Fruit fly (Drosophila melanogaster) whole organism, pupa: ENCODE measurements around the gene RanGAP.

ENCODE experiments used
- CG10348 ChIP-seq: fragments of 200-800 bp; sonication (Bioruptor generic); IDR thresholded peaks from 2 replicates; pipeline ENCODE4 v1.3.6; 2022; ENCODE audit warnings: missing biosample characterization, missing genetic modification characterization
- CG12605 ChIP-seq: fragments of 200-800 bp; sonication (Bioruptor generic); IDR thresholded peaks from 2 replicates; pipeline ENCODE4 v1.3.6; 2022; ENCODE audit warnings: missing biosample characterization, missing genetic modification characterization
- CG13204 ChIP-seq: fragments of 200-800 bp; sonication (Bioruptor generic); optimal IDR thresholded peaks from 2 replicates; lab custom pipeline; 2018; ENCODE audit warnings: missing biosample characterization, mild to moderate bottlenecking, missing genetic modification characterization, moderate library complexity
- CG14655 ChIP-seq: fragments of 200-800 bp; sonication (Bioruptor generic); optimal IDR thresholded peaks from 3 replicates; lab custom pipeline; 2017; ENCODE audit warnings: mild to moderate bottlenecking, missing biosample characterization, missing genetic modification reagents, missing genetic modification characterization
- CG15710 ChIP-seq: fragments of 200-800 bp; sonication (Bioruptor generic); optimal IDR thresholded peaks from 2 replicates; lab custom pipeline; 2018; ENCODE audit warnings: missing biosample characterization, mild to moderate bottlenecking, missing genetic modification characterization, moderate library complexity
- CG17806 ChIP-seq: fragments of 200-800 bp; sonication (Bioruptor generic); optimal IDR thresholded peaks from 2 replicates; lab custom pipeline; 2018; ENCODE audit warnings: missing biosample characterization, mild to moderate bottlenecking, missing genetic modification characterization, moderate library complexity
- CG32121 ChIP-seq: fragments of 200-800 bp; sonication (Bioruptor generic); IDR thresholded peaks from 2 replicates; pipeline ENCODE4 v1.3.6; 2022; ENCODE audit warnings: missing biosample characterization, missing genetic modification characterization
- CG34367 ChIP-seq: fragments of 200-800 bp; sonication (Bioruptor generic); optimal IDR thresholded peaks from 2 replicates; lab custom pipeline; 2018; ENCODE audit warnings: missing biosample characterization, mild to moderate bottlenecking, missing genetic modification characterization
- CG4496 ChIP-seq: fragments of 200-800 bp; sonication (Bioruptor generic); IDR thresholded peaks from 3 replicates; pipeline ENCODE4 v1.3.6; 2022; ENCODE audit warnings: missing biosample characterization, missing genetic modification characterization
- CG8159 ChIP-seq: fragments of 200-800 bp; sonication (Bioruptor generic); optimal IDR thresholded peaks from 3 replicates; lab custom pipeline; 2018; ENCODE audit warnings: missing biosample characterization, mild to moderate bottlenecking, missing genetic modification characterization, moderate library complexity
- CG8301 ChIP-seq: fragments of 200-800 bp; sonication (Bioruptor generic); optimal IDR thresholded peaks from 2 replicates; lab custom pipeline; 2018; ENCODE audit warnings: missing biosample characterization, mild to moderate bottlenecking, missing genetic modification characterization
- CG9948 ChIP-seq: fragments of 200-800 bp; sonication (Bioruptor generic); optimal IDR thresholded peaks from 2 replicates; lab custom pipeline; 2018; ENCODE audit warnings: missing biosample characterization, mild to moderate bottlenecking, missing genetic modification characterization, moderate library complexity
- D1 ChIP-seq: fragments of 200-800 bp; sonication (Bioruptor generic); optimal IDR thresholded peaks from 2 replicates; lab custom pipeline; 2018; ENCODE audit warnings: missing biosample characterization, mild to moderate bottlenecking, missing genetic modification characterization, moderate library complexity
- EcR ChIP-seq: fragments of 200-800 bp; sonication (Bioruptor generic); optimal IDR thresholded peaks from 3 replicates; lab custom pipeline; 2019; ENCODE audit warnings: missing biosample characterization, missing genetic modification characterization, mild to moderate bottlenecking, moderate library complexity, missing genetic modification reagents
- Ets98B ChIP-seq: fragments of 200-800 bp; sonication (Bioruptor generic); IDR thresholded peaks from 2 replicates; pipeline ENCODE4 v1.3.6; 2022; ENCODE audit warnings: missing biosample characterization, missing genetic modification characterization
- Pif1A ChIP-seq: fragments of 200-800 bp; sonication (Bioruptor generic); optimal IDR thresholded peaks from 3 replicates; lab custom pipeline; 2016; ENCODE audit warnings: missing biosample characterization, missing genetic modification characterization
- Pif1B ChIP-seq: fragments of 200-800 bp; sonication (Bioruptor generic); optimal IDR thresholded peaks from 3 replicates; lab custom pipeline; 2016; ENCODE audit warnings: missing biosample characterization, missing genetic modification characterization
- Snoo ChIP-seq: fragments of 200-800 bp; sonication (Bioruptor generic); optimal IDR thresholded peaks from 3 replicates; lab custom pipeline; 2017; ENCODE audit warnings: missing biosample characterization, mild to moderate bottlenecking, missing genetic modification characterization, inconsistent platforms
- fd96Ca ChIP-seq: fragments of 200-800 bp; sonication (Bioruptor generic); IDR thresholded peaks from 3 replicates; pipeline ENCODE4 v1.3.6; 2022; ENCODE audit warnings: missing biosample characterization, missing genetic modification characterization
- gl ChIP-seq: fragments of 200-800 bp; sonication (Bioruptor generic); optimal IDR thresholded peaks from 2 replicates; lab custom pipeline; 2018; ENCODE audit warnings: missing biosample characterization, mild to moderate bottlenecking, missing genetic modification characterization
- rn ChIP-seq: fragments of 200-800 bp; sonication (Bioruptor generic); IDR thresholded peaks from 2 replicates; pipeline ENCODE4 v1.3.6; 2022; ENCODE audit warnings: missing biosample characterization, missing genetic modification characterization

The RanGAP gene

DNA sequence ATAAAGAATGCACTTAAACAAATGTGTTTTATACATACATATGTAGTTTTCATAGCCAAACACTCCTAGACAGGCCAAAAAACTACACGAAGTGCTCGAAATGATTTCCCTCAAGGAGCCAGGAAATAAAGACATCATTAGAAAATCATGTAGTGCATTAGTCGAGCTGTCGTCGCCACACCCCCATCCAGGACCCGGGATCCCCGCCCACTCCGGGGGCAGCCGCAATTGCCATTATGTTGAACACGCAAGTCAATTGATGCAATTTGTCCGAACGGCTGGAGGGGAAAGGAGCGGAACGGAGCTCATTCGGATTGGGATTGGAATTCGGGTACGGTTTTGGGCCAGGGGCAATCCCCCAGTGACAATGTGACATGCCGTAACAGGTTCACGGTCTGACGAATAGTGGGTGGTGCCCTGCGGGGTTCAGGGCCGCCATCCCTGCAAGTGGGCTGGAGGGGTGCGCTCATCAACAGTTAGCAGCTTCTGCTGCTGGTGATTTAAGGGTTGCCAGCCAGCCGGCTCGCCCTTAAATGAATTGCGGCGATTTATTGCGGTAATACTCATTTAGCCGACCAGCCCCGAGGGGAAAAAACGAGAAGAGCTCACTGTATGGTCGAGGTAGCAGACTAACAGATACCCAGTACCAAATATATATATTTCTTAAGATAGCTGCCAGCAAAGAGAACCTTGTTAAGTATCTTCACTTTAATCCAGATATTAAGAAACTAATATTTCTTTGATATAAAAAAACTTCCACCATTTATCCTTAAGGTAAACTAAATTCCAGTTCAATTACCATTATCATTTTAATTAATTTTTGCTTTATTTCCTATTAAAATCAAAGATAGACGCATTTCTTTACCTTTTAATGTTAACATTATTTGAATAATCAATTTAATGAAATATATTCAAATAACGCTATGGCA, 38.9 kb downstream of the RanGAP start:
- TF ChIP-seq rn (GFP tag; lab: Robert Waterston, UW) (no peak), CG13204 (GFP tag; lab: Kevin White, UChicago) (no peak), fd96Ca (GFP tag; lab: Robert Waterston, UW) (no peak), CG8159 (tag; lab: Kevin White, UChicago) (no peak), Pif1B (no peak), CG10348 (GFP tag; lab: Robert Waterston, UW) (no peak), gl (tag; lab: Kevin White, UChicago) (no peak), CG34367 (tag; lab: Kevin White, UChicago) (no peak), CG8301 (tag; lab: Kevin White, UChicago) (no peak), CG12605 (GFP tag; lab: Robert Waterston, UW) (no peak), CG14655 (no peak), Ets98B (no peak), Pif1A (GFP tag; lab: Kevin White, UChicago) (no peak), Snoo (no peak), CG17806 (tag; lab: Kevin White, UChicago) (no peak)

DNA sequence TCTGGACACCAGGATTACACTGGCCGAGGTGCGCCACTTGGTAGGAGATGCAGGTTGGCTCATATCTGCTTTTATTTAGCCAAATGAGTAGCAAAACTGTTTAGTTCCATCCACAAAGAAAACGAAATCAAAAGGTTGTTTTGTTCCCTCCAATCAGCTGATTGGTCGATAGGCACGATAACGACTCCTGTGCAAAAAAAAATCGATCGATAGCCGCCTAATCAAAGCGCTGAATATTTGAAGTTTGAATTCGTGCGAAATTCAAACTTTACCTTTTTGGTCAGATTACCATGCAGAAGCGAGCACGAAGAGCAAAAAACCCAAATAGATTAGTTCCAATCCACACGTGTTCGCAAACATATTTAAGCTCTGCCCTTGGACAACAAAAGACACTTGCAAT, 42.8 kb downstream of the RanGAP start, which contains the start of the genes CG10195 and CG13084:
Gene CG10195 (minus strand): TSS at position 167 of the 400 bp plus-strand sequence.
Gene CG13084 (plus strand): TSS at position 392 of the 400 bp plus-strand sequence.
- no peak for TF ChIP-seq CG14655
- TF ChIP-seq CG8301 (tag; lab: Kevin White, UChicago), result no peak
- TF ChIP-seq CG9948 (tag; lab: Kevin White, UChicago), result no peak

DNA sequence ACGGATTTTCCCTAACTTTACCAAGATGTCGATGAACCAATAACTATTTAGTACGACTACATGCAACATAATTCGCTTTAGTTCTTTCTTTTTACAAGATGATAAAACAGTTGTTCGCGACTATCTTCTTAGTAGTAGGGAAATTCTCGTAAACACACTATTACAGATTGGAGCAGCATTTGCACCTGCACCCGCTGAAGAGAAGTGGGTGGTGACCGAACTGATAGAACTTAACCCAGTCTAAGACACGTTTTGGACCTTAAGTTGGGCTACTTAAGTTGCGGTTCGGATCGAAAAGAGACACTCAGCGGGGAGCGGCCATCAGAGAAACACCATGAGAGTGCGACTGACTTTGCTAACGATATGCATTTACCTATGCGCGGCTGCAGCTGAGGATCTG, 45.4 kb downstream of the RanGAP start, which contains the start of gene CG13083:
Gene CG13083 (plus strand): TSS at position 301 of the 400 bp plus-strand sequence.
- TF ChIP-seq CG32121, result no peak
- TF ChIP-seq Ets98B, result no peak
- TF ChIP-seq EcR (GFP tag; lab: Kevin White, UChicago), result no peak
- TF ChIP-seq CG9948 (tag; lab: Kevin White, UChicago), result no peak
- TF ChIP-seq CG4496, result no peak
- TF ChIP-seq CG8301 (tag; lab: Kevin White, UChicago), result no peak
- TF ChIP-seq Snoo, result no peak
- no peak for TF ChIP-seq CG34367 (tag; lab: Kevin White, UChicago)
- TF ChIP-seq CG10348 (GFP tag; lab: Robert Waterston, UW), result no peak
- no peak for TF ChIP-seq Pif1B
- TF ChIP-seq CG12605 (GFP tag; lab: Robert Waterston, UW), result no peak
- no peak for TF ChIP-seq Pif1A (GFP tag; lab: Kevin White, UChicago)
- TF ChIP-seq CG8159 (tag; lab: Kevin White, UChicago), result no peak
- no peak for TF ChIP-seq D1 (tag; lab: Kevin White, UChicago)
- TF ChIP-seq fd96Ca (GFP tag; lab: Robert Waterston, UW), result no peak
- TF ChIP-seq CG15710 (tag; lab: Kevin White, UChicago), result no peak
- TF ChIP-seq rn (GFP tag; lab: Robert Waterston, UW), result no peak
- no peak for TF ChIP-seq CG13204 (GFP tag; lab: Kevin White, UChicago)
- no peak for TF ChIP-seq CG17806 (tag; lab: Kevin White, UChicago)

DNA sequence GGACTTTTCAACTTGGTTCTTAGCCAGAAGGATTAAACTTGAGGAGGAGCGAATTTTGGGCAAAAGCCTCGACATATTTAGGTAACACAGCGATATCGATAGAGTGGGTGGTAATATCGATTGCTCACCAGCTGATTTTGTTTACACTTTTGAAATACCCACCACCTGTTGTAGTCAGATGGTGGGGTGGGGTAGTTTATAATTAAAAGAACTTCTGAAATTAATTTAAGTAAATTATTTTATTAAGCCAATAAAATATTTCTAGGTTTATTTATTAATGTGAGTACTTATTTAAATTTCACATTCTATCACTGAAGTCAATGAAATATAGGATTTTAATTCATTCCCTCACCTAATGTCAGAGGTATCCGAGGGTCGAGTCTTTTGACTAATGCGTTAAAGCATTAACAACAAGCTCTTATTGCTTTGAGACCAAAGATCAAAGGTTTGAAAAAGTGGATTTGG, 48.3 kb downstream of the RanGAP start, which contains the start of the genes CG10194 and CG18094:
Gene CG10194 (minus strand): TSS at position 108 of the 465 bp plus-strand sequence.
Gene CG18094 (plus strand): TSS at position 266 of the 465 bp plus-strand sequence.
- TF ChIP-seq CG34367 (tag; lab: Kevin White, UChicago), result no peak
- TF ChIP-seq CG12605 (GFP tag; lab: Robert Waterston, UW), result peak; percentile 61
- TF ChIP-seq CG32121, result peak; percentile 50
- TF ChIP-seq CG4496, result peak; percentile 40; the same call in 1 of the 3 replicates
- TF ChIP-seq, all 21 proteins: peak for 3

DNA sequence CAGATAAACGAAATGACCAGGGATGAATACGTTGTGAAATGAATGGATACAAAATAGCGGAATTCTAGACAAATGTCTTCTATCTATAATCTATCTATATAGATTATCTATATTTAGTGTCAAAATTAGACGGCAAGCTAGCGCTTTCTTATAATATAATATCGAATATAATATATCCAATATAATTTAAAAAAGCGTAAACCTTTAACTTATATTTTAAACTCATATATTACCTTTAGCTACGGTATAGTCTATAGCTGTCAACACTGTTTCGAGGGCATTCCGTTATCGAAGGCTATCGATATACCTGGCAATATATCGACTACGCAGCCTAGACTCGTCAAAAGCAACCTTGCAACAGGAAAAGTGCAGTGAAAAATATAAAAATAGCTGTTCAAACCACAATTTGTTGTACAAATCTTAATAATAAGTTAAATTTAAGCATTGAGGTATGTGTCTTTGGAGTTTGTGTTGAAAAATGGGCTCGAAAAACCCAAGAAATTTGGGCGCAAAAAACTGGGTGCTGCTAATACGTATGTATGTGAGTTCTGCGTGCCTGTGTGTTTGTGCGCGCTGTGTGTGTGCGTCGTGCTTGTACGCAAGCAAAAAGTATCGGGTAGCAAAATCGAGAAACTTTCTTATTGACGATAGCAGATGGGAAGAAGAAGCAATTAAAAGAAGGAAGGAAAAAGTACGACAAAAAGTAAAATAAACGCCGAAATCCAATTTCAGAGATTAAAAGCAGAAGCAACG, 51.4 kb downstream of the RanGAP start, which contains the start of the genes swm and Ctu2:
Gene swm (plus strand): TSS at position 318 of the 753 bp plus-strand sequence.
Gene Ctu2 (minus strand): TSS at position 320 of the 753 bp plus-strand sequence.
- TF ChIP-seq D1 (tag; lab: Kevin White, UChicago) (no peak), CG9948 (tag; lab: Kevin White, UChicago) (peak; percentile 43), CG32121 (peak; percentile 56; the same call in 1 of the 2 replicates), CG15710 (tag; lab: Kevin White, UChicago) (peak; percentile 70), rn (GFP tag; lab: Robert Waterston, UW) (no peak), EcR (GFP tag; lab: Kevin White, UChicago) (peak; percentile 19)
